Worm (Caenorhabditis elegans) whole organism, L1 larva: Measurements from ENCODE around the gene ech-3.

Experiments used
- C04F5.9 ChIP-seq: sonication (generic microtip); optimal IDR thresholded peaks from 2 replicates; lab custom pipeline; 2016; ENCODE audit warnings: missing genetic modification characterization, missing compliant biosample characterization
- F16B12.6 ChIP-seq: fragments of 150-350 bp; optimal IDR thresholded peaks from 2 replicates; lab custom pipeline; 2014; ENCODE audit warnings: missing biosample characterization, missing genetic modification characterization
- Y116A8C.19 ChIP-seq: sonication (generic microtip); optimal IDR thresholded peaks from 2 replicates; lab custom pipeline; 2016; ENCODE audit warnings: missing compliant biosample characterization, missing genetic modification characterization, borderline replicate concordance
- aha-1 ChIP-seq: fragments of 150-350 bp; optimal IDR thresholded peaks from 2 replicates; lab custom pipeline; 2014; ENCODE audit warnings: missing biosample characterization, missing genetic modification characterization
- aly-2 ChIP-seq: fragments of 150-350 bp; optimal IDR thresholded peaks from 2 replicates; lab custom pipeline; 2014; ENCODE audit warnings: missing biosample characterization, missing genetic modification characterization
- ama-1 ChIP-seq: fragments of 150-350 bp; optimal IDR thresholded peaks from 2 replicates; lab custom pipeline; 2014
- blmp-1 ChIP-seq: fragments of 150-350 bp; optimal IDR thresholded peaks from 2 replicates; lab custom pipeline; 2014; ENCODE audit warnings: missing biosample characterization, missing genetic modification characterization
- ceh-88 ChIP-seq: fragments of 200-800 bp; sonication (Bioruptor generic); IDR thresholded peaks from 2 replicates; pipeline ENCODE4 v1.3.6; 2022; ENCODE audit warnings: missing genetic modification characterization, missing compliant biosample characterization
- egl-13 ChIP-seq: sonication (generic microtip); optimal IDR thresholded peaks from 2 replicates; lab custom pipeline; 2016; ENCODE audit warnings: missing genotype, missing genetic modification reagents, missing genetic modification characterization, missing compliant biosample characterization
- egl-27 ChIP-seq, 2 experiments: fragments of 150-350 bp in 1 of 2; sonication (generic microtip); optimal IDR thresholded peaks; 3 replicates each; lab custom pipeline; 2017 to 2018; ENCODE audit warnings: missing biosample characterization in 2 of 2, missing genetic modification characterization in 2 of 2, missing genetic modification reagents in 2 of 2
- elt-2 ChIP-seq: sonication (generic microtip); optimal IDR thresholded peaks from 2 replicates; lab custom pipeline; 2016; ENCODE audit warnings: missing genetic modification characterization, mild to moderate bottlenecking, inconsistent platforms, missing compliant biosample characterization, missing genetic modification reagents
- fkh-10 ChIP-seq: sonication (generic microtip); optimal IDR thresholded peaks from 2 replicates; lab custom pipeline; 2017; ENCODE audit warnings: missing biosample characterization, missing genetic modification reagents, missing genetic modification characterization
- fkh-4 ChIP-seq: sonication (generic microtip); optimal IDR thresholded peaks from 2 replicates; lab custom pipeline; 2016; ENCODE audit warnings: missing compliant biosample characterization, missing genetic modification characterization, borderline replicate concordance
- grh-1 ChIP-seq: fragments of 200-800 bp; sonication (Bioruptor generic); IDR thresholded peaks from 2 replicates; pipeline ENCODE4 v1.3.6; 2022; ENCODE audit warnings: missing genetic modification reagents, missing genetic modification characterization, missing compliant biosample characterization
- isw-1 ChIP-seq: fragments of 200-800 bp; sonication (Bioruptor generic); IDR thresholded peaks from 2 replicates; pipeline ENCODE4 v1.3.6; 2022; ENCODE audit warnings: missing genetic modification characterization, missing compliant biosample characterization
- jun-1 ChIP-seq: fragments of 150-350 bp; optimal IDR thresholded peaks from 2 replicates; lab custom pipeline; 2014; ENCODE audit warnings: missing biosample characterization, missing genetic modification reagents, missing genetic modification characterization
- lin-35 ChIP-seq, 2 experiments: fragments of 150-350 bp; optimal IDR thresholded peaks; 2 replicates each; lab custom pipeline; 2014; ENCODE audit warnings: missing biosample characterization in 2 of 2, missing genetic modification characterization in 2 of 2, missing genetic modification reagents in 2 of 2
- lin-39 ChIP-seq: fragments of 150-350 bp; optimal IDR thresholded peaks from 2 replicates; lab custom pipeline; 2014; ENCODE audit warnings: missing biosample characterization, missing genetic modification reagents, missing genetic modification characterization
- mab-9 ChIP-seq: fragments of 200-800 bp; sonication (Bioruptor generic); IDR thresholded peaks from 2 replicates; pipeline ENCODE4 v1.3.6; 2022; ENCODE audit warnings: missing genetic modification reagents, missing genetic modification characterization, missing compliant biosample characterization
- nhr-20 ChIP-seq: sonication (generic microtip); optimal IDR thresholded peaks from 2 replicates; lab custom pipeline; 2016; ENCODE audit warnings: mild to moderate bottlenecking, missing genetic modification characterization, missing compliant biosample characterization
- nhr-237 ChIP-seq: fragments of 150-350 bp; optimal IDR thresholded peaks from 2 replicates; lab custom pipeline; 2014; ENCODE audit warnings: missing biosample characterization, missing genetic modification characterization
- nhr-77 ChIP-seq: fragments of 150-350 bp; optimal IDR thresholded peaks from 2 replicates; lab custom pipeline; 2014; ENCODE audit warnings: missing biosample characterization, missing genetic modification characterization
- nhr-85 ChIP-seq: sonication (generic microtip); peaks from one replicate; lab custom pipeline; 2016; ENCODE audit warnings: missing genetic modification characterization, inconsistent platforms, missing compliant biosample characterization
- pag-3 ChIP-seq: sonication (generic microtip); optimal IDR thresholded peaks from 2 replicates; lab custom pipeline; 2017; ENCODE audit warnings: missing genetic modification characterization, mild to moderate bottlenecking, missing compliant biosample characterization, antibody characterized with exemption, borderline replicate concordance; ENCODE audit not compliant: insufficient read depth
- pax-3 ChIP-seq: fragments of 200-800 bp; sonication (Bioruptor generic); optimal IDR thresholded peaks from 2 replicates; lab custom pipeline; 2018; ENCODE audit warnings: mild to moderate bottlenecking, missing genetic modification characterization, moderate library complexity, missing compliant biosample characterization
- pqm-1 ChIP-seq: sonication (generic microtip); optimal IDR thresholded peaks from 3 replicates; lab custom pipeline; 2017; ENCODE audit warnings: missing biosample characterization, missing genetic modification characterization
- skn-1 ChIP-seq: fragments of 150-350 bp; optimal IDR thresholded peaks from 2 replicates; lab custom pipeline; 2014; ENCODE audit warnings: missing biosample characterization, missing genetic modification characterization
- snpc-4 ChIP-seq: fragments of 150-350 bp; optimal IDR thresholded peaks from 2 replicates; lab custom pipeline; 2014; ENCODE audit warnings: missing biosample characterization, missing genetic modification characterization
- sptf-1 ChIP-seq: fragments of 150-350 bp; optimal IDR thresholded peaks from 2 replicates; lab custom pipeline; 2014; ENCODE audit warnings: missing biosample characterization, missing genetic modification characterization
- sup-37 ChIP-seq: fragments of 200-800 bp; sonication (Bioruptor generic); optimal IDR thresholded peaks from 2 replicates; lab custom pipeline; 2018; ENCODE audit warnings: mild to moderate bottlenecking, missing genetic modification characterization, missing compliant biosample characterization
- tbx-2 ChIP-seq: sonication (generic microtip); optimal IDR thresholded peaks from 2 replicates; lab custom pipeline; 2016; ENCODE audit warnings: missing genetic modification characterization, missing compliant biosample characterization
- tlp-1 ChIP-seq: fragments of 150-350 bp; optimal IDR thresholded peaks from 2 replicates; lab custom pipeline; 2014; ENCODE audit warnings: missing biosample characterization, missing genetic modification characterization
- unc-30 ChIP-seq: sonication (generic microtip); optimal IDR thresholded peaks from 2 replicates; lab custom pipeline; 2017; ENCODE audit warnings: missing biosample characterization, missing genetic modification characterization
- xbp-1 ChIP-seq: sonication (generic microtip); optimal IDR thresholded peaks from 2 replicates; lab custom pipeline; 2016; ENCODE audit warnings: missing genetic modification characterization, missing compliant biosample characterization
- zag-1 ChIP-seq: fragments of 150-350 bp; optimal IDR thresholded peaks from 2 replicates; lab custom pipeline; 2014; ENCODE audit warnings: missing biosample characterization, missing genetic modification characterization
- zip-4 ChIP-seq: fragments of 200-800 bp; sonication (Bioruptor generic); optimal IDR thresholded peaks from 2 replicates; lab custom pipeline; 2018; ENCODE audit warnings: mild to moderate bottlenecking, missing genetic modification characterization, moderate library complexity, missing compliant biosample characterization
- ztf-11 ChIP-seq, 2 experiments: sonication (generic microtip); optimal IDR thresholded peaks; 2 replicates each; lab custom pipeline; 2016 to 2017; ENCODE audit warnings: missing genetic modification characterization in 2 of 2, missing biosample characterization in 1 of 2, missing compliant biosample characterization in 1 of 2

The ech-3 gene

ce11 chrV:8013901-8014388 lies 8.1 kb upstream of the ech-3 start, which contains the start of gene Y97E10AR.6 (continued):
- no peak for TF ChIP-seq pag-3 (tag; lab: Kevin White, UChicago)
- TF ChIP-seq Y116A8C.19 = no peak
- no peak for TF ChIP-seq lin-39 (tag; lab: Kevin White, UChicago)
- TF ChIP-seq egl-13 (tag; lab: Kevin White, UChicago) = no peak

DNA sequence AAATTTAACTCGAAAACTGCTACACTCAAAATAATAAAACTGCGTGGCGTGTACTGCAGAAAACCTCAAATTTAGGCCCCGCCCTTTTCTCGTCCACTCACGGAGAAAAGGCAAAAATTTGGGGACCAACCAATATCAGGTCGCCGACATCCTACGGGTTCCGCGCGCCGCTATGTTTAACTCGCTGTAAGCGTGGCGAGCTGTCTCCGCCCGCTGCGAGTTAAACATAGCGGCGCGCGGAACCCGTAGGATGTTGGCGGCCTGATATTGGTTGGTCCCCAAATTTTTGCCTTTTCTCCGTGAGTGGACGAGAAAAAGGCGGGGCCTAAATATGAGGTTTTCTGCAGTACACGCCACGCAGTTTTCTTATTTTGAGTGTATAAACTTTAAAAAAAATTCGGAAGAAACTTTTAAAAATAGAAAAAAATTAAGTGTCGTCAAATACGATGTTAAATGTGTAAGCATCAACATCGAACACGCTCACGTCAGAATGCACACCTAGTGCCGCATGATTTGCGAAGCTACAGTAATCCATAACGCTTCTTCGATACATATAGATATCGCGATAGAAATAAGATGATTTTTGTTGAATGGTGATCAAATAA lies 7.2 kb upstream of the ech-3 start:
- TF ChIP-seq snpc-4 = peak; percentile 67

DNA sequence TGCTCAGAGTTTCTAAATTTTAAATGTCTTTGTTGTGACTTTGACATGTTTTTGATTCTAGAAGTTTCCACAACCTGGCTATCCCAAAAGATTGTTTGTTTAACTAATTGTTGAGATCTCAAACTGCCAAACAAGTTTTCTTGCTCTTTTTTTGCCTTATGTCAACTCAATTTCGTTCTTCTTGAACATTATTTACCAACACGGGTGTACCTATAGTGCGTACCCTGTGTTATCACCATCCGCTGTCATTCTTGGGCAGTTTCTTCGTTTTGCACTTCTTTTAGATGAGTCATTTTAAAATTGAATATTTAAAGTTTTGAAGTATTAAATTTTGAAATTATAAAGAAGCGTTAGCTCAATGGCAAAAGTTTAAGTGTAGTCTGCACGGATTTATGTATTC lies 5.1 kb upstream of the ech-3 start, which contains the start of gene sptl-2:
Gene sptl-2, plus strand, starts transcription at position 280 of the 400 bp plus-strand sequence.
- TF ChIP-seq mab-9 (GFP tag; lab: Robert Waterston, UW) (no peak), lin-39 (tag; lab: Kevin White, UChicago) (no peak), C04F5.9 (tag; lab: Kevin White, UChicago) (no peak), sup-37 (no peak), fkh-4 (tag; lab: Kevin White, UChicago) (no peak), nhr-20 (tag; lab: Kevin White, UChicago) (no peak), egl-27 (tag; optimal IDR thresholded peaks at IDR 0.05; lab: Kevin White, UChicago) (no peak), tbx-2 (no peak), zag-1 (tag; lab: Kevin White, UChicago) (no peak), isw-1 (GFP tag; lab: Robert Waterston, UW) (no peak), Y116A8C.19 (no peak), skn-1 (tag; lab: Kevin White, UChicago) (no peak), blmp-1 (tag; lab: Kevin White, UChicago) (no peak), aly-2 (tag; lab: Kevin White, UChicago) (no peak), egl-13 (tag; lab: Kevin White, UChicago) (no peak), nhr-237 (tag; lab: Kevin White, UChicago) (no peak), nhr-77 (tag; lab: Kevin White, UChicago) (no peak), ceh-88 (no peak), ama-1 (no peak)

DNA sequence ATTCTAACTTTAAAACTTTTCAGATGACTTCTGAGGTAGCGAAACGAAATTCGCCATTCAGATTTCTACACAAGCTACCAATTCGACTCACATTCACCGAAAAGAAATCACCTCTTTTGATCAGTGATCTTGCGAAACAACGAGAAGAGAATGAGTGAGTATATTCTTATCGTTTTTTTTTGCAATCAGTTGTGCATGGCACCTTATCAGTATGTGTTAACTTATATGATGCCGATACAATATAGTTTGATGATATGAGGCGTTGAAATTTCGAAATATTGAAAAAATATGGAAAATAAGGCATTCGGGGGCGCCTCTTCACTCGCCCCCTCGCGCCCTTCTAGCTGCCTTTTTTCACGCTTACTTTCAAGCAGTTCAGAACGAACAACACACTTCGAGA lies 4.1 kb upstream of the ech-3 start:
- TF ChIP-seq egl-13 (tag; lab: Kevin White, UChicago) (no peak), F16B12.6 (tag; lab: Kevin White, UChicago) (no peak), jun-1 (tag; lab: Kevin White, UChicago) (peak; percentile 14), lin-35 (GFP tag; optimal IDR thresholded peaks at IDR 0.05; lab: Kevin White, UChicago) (peak in 1 of 2 experiments; percentile 23), xbp-1 (no peak), unc-30 (tag; lab: Kevin White, UChicago) (no peak), tbx-2 (no peak), grh-1 (GFP tag; lab: Robert Waterston, UW) (no peak), aha-1 (tag; lab: Kevin White, UChicago) (no peak), ztf-11 (tag; optimal IDR thresholded peaks at IDR 0.05; lab: Kevin White, UChicago) (no peak), nhr-85 (tag; lab: Kevin White, UChicago) (no peak), fkh-10 (GFP tag; lab: Kevin White, UChicago) (no peak), pqm-1 (peak; percentile 67), zip-4 (GFP tag; lab: Kevin White, UChicago) (no peak), nhr-20 (tag; lab: Kevin White, UChicago) (peak; percentile 43), pax-3 (tag; lab: Kevin White, UChicago) (no peak), sptf-1 (tag; lab: Kevin White, UChicago) (no peak), tlp-1 (tag; lab: Kevin White, UChicago) (peak; percentile 58), elt-2 (peak; percentile 75)
